Fruit fly (Drosophila melanogaster) whole organism, embryonic: ENCODE results near the gene Rab9.

ENCODE experiments used
- Bgb ChIP-seq: fragments of 200-800 bp; sonication (Bioruptor generic); IDR thresholded peaks from 2 replicates; pipeline ENCODE4 v1.3.6; 2022; ENCODE audit warnings: missing biosample characterization, missing genetic modification characterization; ENCODE audit not compliant: partially characterized antibody
- CG11085 ChIP-seq: fragments of 200-800 bp; sonication (Bioruptor generic); IDR thresholded peaks from 2 replicates; pipeline ENCODE4 v1.3.6; 2022; ENCODE audit warnings: missing biosample characterization, missing genetic modification characterization
- CG11247 ChIP-seq: fragments of 200-800 bp; sonication (Bioruptor generic); IDR thresholded peaks from 2 replicates; pipeline ENCODE4 v1.3.6; 2022; ENCODE audit warnings: missing biosample characterization, missing genetic modification characterization
- CG11695 ChIP-seq: fragments of 200-800 bp; sonication (Bioruptor generic); IDR thresholded peaks from 3 replicates; pipeline ENCODE4 v1.3.6; 2022; ENCODE audit warnings: missing biosample characterization, missing genetic modification characterization
- CG12104 ChIP-seq: fragments of 200-800 bp; sonication (Bioruptor generic); optimal IDR thresholded peaks from 3 replicates; lab custom pipeline; 2016; ENCODE audit warnings: missing biosample characterization, missing genetic modification characterization
- CG12299 ChIP-seq: fragments of 200-800 bp; sonication (Bioruptor generic); optimal IDR thresholded peaks from 2 replicates; lab custom pipeline; 2018; ENCODE audit warnings: missing biosample characterization, mild to moderate bottlenecking, missing genetic modification characterization
- CG12744 ChIP-seq: fragments of 200-800 bp; sonication (Bioruptor generic); optimal IDR thresholded peaks from 2 replicates; lab custom pipeline; 2016; ENCODE audit warnings: missing biosample characterization, missing genetic modification characterization
- CG13296 ChIP-seq: fragments of 200-800 bp; sonication (Bioruptor generic); optimal IDR thresholded peaks from 3 replicates; lab custom pipeline; 2018; ENCODE audit warnings: missing biosample characterization, mild to moderate bottlenecking, missing genetic modification characterization
- CG13424 ChIP-seq: fragments of 200-800 bp; sonication (Bioruptor generic); optimal IDR thresholded peaks from 2 replicates; lab custom pipeline; 2019; ENCODE audit warnings: missing biosample characterization, mild to moderate bottlenecking, missing genetic modification characterization, moderate library complexity
- CG15269 ChIP-seq: fragments of 200-800 bp; sonication (Bioruptor generic); optimal IDR thresholded peaks from 2 replicates; lab custom pipeline; 2018; ENCODE audit warnings: missing biosample characterization, mild to moderate bottlenecking, missing genetic modification characterization, moderate library complexity
- CG15479 ChIP-seq: fragments of 200-800 bp; sonication (Bioruptor generic); optimal IDR thresholded peaks from 3 replicates; lab custom pipeline; 2019; ENCODE audit warnings: missing biosample characterization, mild to moderate bottlenecking, missing genetic modification characterization, moderate library complexity
- CG1602 ChIP-seq: fragments of 200-800 bp; sonication (Bioruptor generic); optimal IDR thresholded peaks from 3 replicates; lab custom pipeline; 2016; ENCODE audit warnings: missing biosample characterization, missing genetic modification characterization
- CG16863 ChIP-seq: fragments of 200-800 bp; sonication (Bioruptor generic); optimal IDR thresholded peaks from 3 replicates; lab custom pipeline; 2016; ENCODE audit warnings: missing biosample characterization, missing genetic modification characterization
- CG2678 ChIP-seq: fragments of 200-800 bp; sonication (Bioruptor generic); optimal IDR thresholded peaks from 3 replicates; lab custom pipeline; 2019; ENCODE audit warnings: missing biosample characterization, mild to moderate bottlenecking, missing genetic modification characterization, moderate library complexity
- CG2712 ChIP-seq: fragments of 200-800 bp; optimal IDR thresholded peaks from 3 replicates; lab custom pipeline; 2019; ENCODE audit warnings: missing biosample characterization, mild to moderate bottlenecking, missing genetic modification characterization, moderate library complexity
- CG4854 ChIP-seq: fragments of 200-800 bp; sonication (Bioruptor generic); optimal IDR thresholded peaks from 2 replicates; lab custom pipeline; 2016; ENCODE audit warnings: missing biosample characterization, missing genetic modification characterization, inconsistent platforms
- CG7556 ChIP-seq: fragments of 200-800 bp; sonication (Bioruptor generic); optimal IDR thresholded peaks from 2 replicates; lab custom pipeline; 2017; ENCODE audit warnings: missing biosample characterization, mild to moderate bottlenecking, missing genetic modification characterization
- CG7963 ChIP-seq: fragments of 200-800 bp; sonication (Bioruptor generic); IDR thresholded peaks from 3 replicates; pipeline ENCODE4 v1.3.6; 2022; ENCODE audit warnings: missing biosample characterization, missing genetic modification characterization; ENCODE audit not compliant: partially characterized antibody
- CG8089 ChIP-seq: fragments of 200-800 bp; sonication (Bioruptor generic); optimal IDR thresholded peaks from 3 replicates; lab custom pipeline; 2016; ENCODE audit warnings: missing biosample characterization, missing genetic modification characterization
- CG9215 ChIP-seq: fragments of 200-800 bp; sonication (Bioruptor generic); IDR thresholded peaks from 2 replicates; pipeline ENCODE4 v1.3.6; 2022; ENCODE audit warnings: missing biosample characterization, missing genetic modification characterization
- D19A ChIP-seq: fragments of 200-800 bp; optimal IDR thresholded peaks from 3 replicates; lab custom pipeline; 2019; ENCODE audit warnings: missing biosample characterization, mild to moderate bottlenecking, missing genetic modification characterization, moderate library complexity
- Deaf1 ChIP-seq: fragments of 200-800 bp; optimal IDR thresholded peaks from 3 replicates; lab custom pipeline; 2019; ENCODE audit warnings: missing biosample characterization, mild to moderate bottlenecking, missing genetic modification characterization, moderate library complexity
- HLH3B ChIP-seq: fragments of 200-800 bp; sonication (Bioruptor generic); IDR thresholded peaks from 2 replicates; pipeline ENCODE4 v1.3.6; 2022; ENCODE audit warnings: missing biosample characterization, missing genetic modification characterization
- MESR4 ChIP-seq: fragments of 200-800 bp; sonication (Bioruptor generic); optimal IDR thresholded peaks from 2 replicates; lab custom pipeline; 2018; ENCODE audit warnings: missing biosample characterization, mild to moderate bottlenecking, missing genetic modification characterization, moderate library complexity
- Med ChIP-seq: fragments of 200-800 bp; sonication (Bioruptor generic); peaks from one replicate; lab custom pipeline; 2016; ENCODE audit warnings: missing biosample characterization, missing genetic modification characterization, mild to moderate bottlenecking, inconsistent platforms, moderate library complexity
- Myb ChIP-seq: fragments of 200-800 bp; sonication (Bioruptor generic); optimal IDR thresholded peaks from 2 replicates; lab custom pipeline; 2016; ENCODE audit warnings: missing biosample characterization, missing genetic modification characterization
- Ravus ChIP-seq: fragments of 200-800 bp; sonication (Bioruptor generic); IDR thresholded peaks from 2 replicates; pipeline ENCODE4 v1.3.6; 2022; ENCODE audit warnings: missing biosample characterization, missing genetic modification characterization
- Ssrp ChIP-seq: fragments of 200-800 bp; sonication (Bioruptor generic); optimal IDR thresholded peaks from 2 replicates; lab custom pipeline; 2018; ENCODE audit warnings: missing biosample characterization, mild to moderate bottlenecking, missing genetic modification characterization, moderate library complexity
- ase ChIP-seq: fragments of 200-800 bp; sonication (Bioruptor generic); IDR thresholded peaks from 3 replicates; pipeline ENCODE4 v1.3.6; 2022; ENCODE audit warnings: missing biosample characterization, missing genetic modification characterization
- bsh ChIP-seq, 2 experiments: fragments of 200-800 bp; sonication (Bioruptor generic); optimal IDR thresholded peaks; 2 replicates each; lab custom pipeline; 2017 to 2018; ENCODE audit warnings: mild to moderate bottlenecking in 2 of 2, missing biosample characterization in 2 of 2, missing genetic modification characterization in 2 of 2, moderate library complexity in 1 of 2
- chinmo ChIP-seq: fragments of 200-800 bp; sonication (Bioruptor generic); IDR thresholded peaks from 4 replicates; pipeline ENCODE4 v1.3.6; 2022; ENCODE audit warnings: missing biosample characterization, missing genetic modification characterization; ENCODE audit not compliant: partially characterized antibody
- corto ChIP-seq: fragments of 200-800 bp; sonication (Bioruptor generic); optimal IDR thresholded peaks from 2 replicates; lab custom pipeline; 2016; ENCODE audit warnings: missing biosample characterization, mild to moderate bottlenecking, missing genetic modification characterization, moderate library complexity
- dati ChIP-seq: fragments of 200-800 bp; sonication (Bioruptor generic); IDR thresholded peaks from 2 replicates; pipeline ENCODE4 v1.3.6; 2022; ENCODE audit warnings: missing biosample characterization, missing genetic modification characterization
- ems ChIP-seq: fragments of 200-800 bp; sonication (Bioruptor generic); optimal IDR thresholded peaks from 3 replicates; lab custom pipeline; 2016; ENCODE audit warnings: missing biosample characterization, missing genetic modification characterization
- fd64A ChIP-seq: fragments of 200-800 bp; sonication (Bioruptor generic); optimal IDR thresholded peaks from 3 replicates; lab custom pipeline; 2018; ENCODE audit warnings: missing biosample characterization, mild to moderate bottlenecking, missing genetic modification characterization
- gsb-n ChIP-seq: fragments of 200-800 bp; sonication (Bioruptor generic); optimal IDR thresholded peaks from 3 replicates; lab custom pipeline; 2018; ENCODE audit warnings: missing biosample characterization, mild to moderate bottlenecking, missing genetic modification characterization
- ind ChIP-seq: fragments of 200-800 bp; sonication (Bioruptor generic); optimal IDR thresholded peaks from 3 replicates; lab custom pipeline; 2016; ENCODE audit warnings: missing biosample characterization, missing genetic modification characterization
- lbe ChIP-seq: fragments of 200-800 bp; sonication (Bioruptor generic); optimal IDR thresholded peaks from 2 replicates; lab custom pipeline; 2016; ENCODE audit warnings: missing biosample characterization, mild to moderate bottlenecking, missing genetic modification characterization
- nom ChIP-seq: fragments of 200-800 bp; sonication (Bioruptor generic); optimal IDR thresholded peaks from 2 replicates; lab custom pipeline; 2017; ENCODE audit warnings: missing biosample characterization, missing genetic modification characterization, mild to moderate bottlenecking, moderate library complexity, missing genetic modification reagents
- prd ChIP-seq, 3 experiments: fragments of >200 bp in 2 of 3; fragments of 200-800 bp in 1 of 3; sonication (Bioruptor generic) in 1 of 3; optimal IDR thresholded peaks in 2 of 3; IDR thresholded peaks in 1 of 3; 2 replicates in 2 of 3; 3 replicates in 1 of 3; pipeline versions ENCODE4 v1.3.6 to Lab custom; 2017 to 2022; ENCODE audit warnings: missing biosample characterization in 1 of 3, missing genetic modification characterization in 1 of 3
- rib ChIP-seq: fragments of 200-800 bp; sonication (Bioruptor generic); IDR thresholded peaks from 2 replicates; pipeline ENCODE4 v1.3.6; 2022; ENCODE audit warnings: missing biosample characterization, missing genetic modification characterization
- schlank ChIP-seq: fragments of 200-800 bp; sonication (Bioruptor generic); optimal IDR thresholded peaks from 2 replicates; lab custom pipeline; 2018; ENCODE audit warnings: missing biosample characterization, mild to moderate bottlenecking, missing genetic modification characterization
- sd ChIP-seq: fragments of 200-800 bp; sonication (Bioruptor generic); optimal IDR thresholded peaks from 3 replicates; lab custom pipeline; 2018; ENCODE audit warnings: missing biosample characterization, mild to moderate bottlenecking, missing genetic modification characterization, moderate library complexity
- sob ChIP-seq: fragments of 200-800 bp; sonication (Bioruptor generic); IDR thresholded peaks from 2 replicates; pipeline ENCODE4 v1.3.6; 2022; ENCODE audit warnings: missing biosample characterization, missing genetic modification characterization
- tin ChIP-seq: fragments of 200-800 bp; sonication (Bioruptor generic); optimal IDR thresholded peaks from 3 replicates; lab custom pipeline; 2016; ENCODE audit warnings: missing biosample characterization, missing genetic modification characterization
- unc-4 ChIP-seq: fragments of 200-800 bp; sonication (Bioruptor generic); IDR thresholded peaks from 2 replicates; pipeline ENCODE4 v1.3.6; 2022; ENCODE audit warnings: missing biosample characterization, missing genetic modification characterization; ENCODE audit not compliant: partially characterized antibody

Rab9 gene

dm6 chr2L:19424307-19424902, 8.0 kb upstream of the Rab9 start (continued):
- TF ChIP-seq CG8089 (GFP tag; lab: Kevin White, UChicago): peak; percentile 12
- TF ChIP-seq prd (optimal IDR thresholded peaks at IDR 0.05; lab: Kevin White, UChicago): no peak
- TF ChIP-seq prd (GFP tag; IDR thresholded peaks at IDR 0.05; lab: Robert Waterston, UW): 0 out of 3 replicates have a peak, but pooled peaks have one; percentile 9
- no peak for TF ChIP-seq HLH3B (GFP tag; lab: Robert Waterston, UW)
- TF ChIP-seq ase (GFP tag; lab: Robert Waterston, UW): 0 out of 3 replicates have a peak, but pooled peaks have one; percentile 20
- TF ChIP-seq bsh (GFP tag; optimal IDR thresholded peaks at IDR 0.05; lab: Kevin White, UChicago): no peak
- TF ChIP-seq Deaf1 (tag; lab: Kevin White, UChicago): no peak

dm6 chr2L:19425105-19425504, 7.3 kb upstream of the Rab9 start:
- TF ChIP-seq sd (peak; percentile 34), CG9215 (GFP tag; lab: Robert Waterston, UW) (no peak), Deaf1 (tag; lab: Kevin White, UChicago) (no peak), CG11085 (GFP tag; lab: Robert Waterston, UW) (no peak), CG15479 (GFP tag; lab: Kevin White, UChicago) (no peak), chinmo (GFP tag; lab: Robert Waterston, UW) (0 out of 4 replicates have a peak, but pooled peaks have one; percentile 39), CG2712 (tag; lab: Kevin White, UChicago) (no peak), Bgb (0 out of 2 replicates have a peak, but pooled peaks have one; percentile 24), Med (GFP tag; lab: Kevin White, UChicago) (peak; percentile 61), unc-4 (GFP tag; lab: Robert Waterston, UW) (no peak), CG7556 (GFP tag; lab: Kevin White, UChicago) (no peak), dati (GFP tag; lab: Robert Waterston, UW) (no peak), Ravus (GFP tag; lab: Robert Waterston, UW) (no peak), nom (peak; percentile 50), Myb (GFP tag; lab: Kevin White, UChicago) (no peak), CG2678 (tag; lab: Kevin White, UChicago) (no peak), lbe (no peak), CG13424 (tag; lab: Kevin White, UChicago) (no peak), CG11695 (GFP tag; lab: Robert Waterston, UW) (no peak), CG1602 (GFP tag; lab: Kevin White, UChicago) (no peak), CG12299 (tag; lab: Kevin White, UChicago) (no peak)

DNA sequence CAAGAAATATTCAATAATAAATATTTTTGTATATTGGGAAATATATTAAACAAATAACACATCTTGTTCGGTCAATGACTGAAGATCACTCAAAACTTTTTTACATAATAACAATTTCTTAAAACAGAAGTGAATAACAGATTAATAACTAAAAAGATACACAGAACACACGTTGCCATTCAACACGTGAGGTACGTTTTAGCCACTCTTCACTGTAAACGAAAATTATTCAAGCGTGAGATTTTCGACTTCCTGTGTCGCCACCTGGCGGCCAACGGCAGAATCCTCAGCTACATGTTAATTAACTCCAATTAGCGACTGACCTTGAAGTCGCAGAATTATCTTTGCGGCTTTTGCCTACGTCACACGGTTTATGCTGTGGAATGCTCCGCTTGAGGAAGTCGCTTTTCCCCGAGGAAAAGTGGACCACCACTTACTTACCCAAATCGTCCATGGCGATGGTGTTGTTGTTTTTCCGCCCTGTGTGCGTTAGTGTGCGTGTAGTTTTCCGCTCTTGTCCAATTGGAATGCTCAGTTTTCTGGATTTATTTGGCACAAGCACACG, 6.5 kb upstream of the Rab9 start:
- TF ChIP-seq schlank (tag; lab: Kevin White, UChicago): peak; percentile 20
- TF ChIP-seq rib (GFP tag; lab: Robert Waterston, UW): no peak; the same call in 1 of the 2 replicates
- peak; percentile 11 for TF ChIP-seq corto (GFP tag; lab: Kevin White, UChicago)
- no peak for TF ChIP-seq CG7963
- peak; percentile 45 for TF ChIP-seq CG4854 (GFP tag; lab: Kevin White, UChicago)
- peak; percentile 42 for TF ChIP-seq CG12104
- no peak for TF ChIP-seq fd64A
- peak; percentile 64 for TF ChIP-seq gsb-n (tag; lab: Kevin White, UChicago)
- TF ChIP-seq ems: no peak
- peak; percentile 60 for TF ChIP-seq CG11247 (GFP tag; lab: Robert Waterston, UW)
- TF ChIP-seq CG13296 (GFP tag; lab: Kevin White, UChicago): peak; percentile 58
- TF ChIP-seq D19A (tag; lab: Kevin White, UChicago): peak; percentile 66
- peak; percentile 65 for TF ChIP-seq sob
- TF ChIP-seq ind (GFP tag; lab: Kevin White, UChicago): peak; percentile 76
- no peak for TF ChIP-seq MESR4 (GFP tag; lab: Kevin White, UChicago)
- TF ChIP-seq Ssrp (tag; lab: Kevin White, UChicago): peak; percentile 70
- peak; percentile 82 for TF ChIP-seq CG15269 (tag; lab: Kevin White, UChicago)
- TF ChIP-seq CG16863 (GFP tag; lab: Kevin White, UChicago): peak; percentile 39
- no peak for TF ChIP-seq CG12744
- peak; percentile 54 for TF ChIP-seq tin
